Fruit fly (Drosophila melanogaster) whole organism, embryonic: Measurements from ENCODE around the gene CG5810.
A peak's percentile ranks its signal among the peaks of the same experiment; 100 is the strongest.

Experiments used
- Ada2b ChIP-seq: fragments of 200-800 bp; sonication (Bioruptor generic); IDR thresholded peaks from 2 replicates; pipeline ENCODE4 v1.3.6; 2022; ENCODE audit warnings: missing biosample characterization, missing genetic modification characterization
- Aef1 ChIP-seq: fragments of 200-800 bp; sonication (Bioruptor generic); IDR thresholded peaks from 3 replicates; pipeline ENCODE4 v1.3.6; 2022; ENCODE audit warnings: missing biosample characterization, missing genetic modification characterization
- CG10147 ChIP-seq: fragments of 200-800 bp; sonication (Bioruptor generic); optimal IDR thresholded peaks from 2 replicates; lab custom pipeline; 2019; ENCODE audit warnings: missing biosample characterization, mild to moderate bottlenecking, missing genetic modification characterization, moderate library complexity
- CG10979 ChIP-seq: fragments of 200-800 bp; sonication (Bioruptor generic); optimal IDR thresholded peaks from 2 replicates; lab custom pipeline; 2018; ENCODE audit warnings: missing biosample characterization, mild to moderate bottlenecking, missing genetic modification characterization, moderate library complexity
- CG12769 ChIP-seq: fragments of 200-800 bp; sonication (Bioruptor generic); optimal IDR thresholded peaks from 2 replicates; lab custom pipeline; 2019; ENCODE audit warnings: missing biosample characterization, mild to moderate bottlenecking, missing genetic modification characterization, moderate library complexity
- CG13123 ChIP-seq: fragments of 200-800 bp; sonication (Bioruptor generic); optimal IDR thresholded peaks from 2 replicates; lab custom pipeline; 2016; ENCODE audit warnings: missing biosample characterization, missing genetic modification characterization
- CG13287 ChIP-seq: fragments of 200-800 bp; sonication (Bioruptor generic); IDR thresholded peaks from 2 replicates; pipeline ENCODE4 v1.3.6; 2022; ENCODE audit warnings: missing biosample characterization, missing genetic modification characterization; ENCODE audit not compliant: partially characterized antibody
- CG15696 ChIP-seq: fragments of 200-800 bp; sonication (Bioruptor generic); optimal IDR thresholded peaks from 2 replicates; lab custom pipeline; 2019; ENCODE audit warnings: missing biosample characterization, mild to moderate bottlenecking, missing genetic modification characterization, moderate library complexity
- CG17328 ChIP-seq: fragments of 200-800 bp; sonication (Bioruptor generic); IDR thresholded peaks from 2 replicates; pipeline ENCODE4 v1.3.6; 2022; ENCODE audit warnings: missing biosample characterization, missing genetic modification characterization
- CG18011 ChIP-seq: fragments of 200-800 bp; sonication (Bioruptor generic); optimal IDR thresholded peaks from 2 replicates; lab custom pipeline; 2017; ENCODE audit warnings: missing biosample characterization, missing genetic modification characterization, mild to moderate bottlenecking, moderate library complexity, missing genotype
- CG18764 ChIP-seq: fragments of 200-800 bp; sonication (Bioruptor generic); optimal IDR thresholded peaks from 3 replicates; lab custom pipeline; 2016; ENCODE audit warnings: missing biosample characterization, missing genetic modification characterization
- CG2129 ChIP-seq: fragments of 200-800 bp; sonication (Bioruptor generic); IDR thresholded peaks from 2 replicates; pipeline ENCODE4 v1.3.6; 2022; ENCODE audit warnings: missing biosample characterization, missing genetic modification characterization; ENCODE audit not compliant: partially characterized antibody
- CG30403 ChIP-seq: fragments of 200-800 bp; sonication (Bioruptor generic); optimal IDR thresholded peaks from 3 replicates; lab custom pipeline; 2016; ENCODE audit warnings: missing biosample characterization, missing genetic modification characterization
- CG31388 ChIP-seq: fragments of 200-800 bp; sonication (Bioruptor generic); optimal IDR thresholded peaks from 2 replicates; lab custom pipeline; 2016; ENCODE audit warnings: missing biosample characterization, missing genetic modification characterization
- CG6175 ChIP-seq: fragments of 200-800 bp; sonication (Bioruptor generic); IDR thresholded peaks from 3 replicates; pipeline ENCODE4 v1.3.6; 2022; ENCODE audit warnings: missing biosample characterization, missing genetic modification characterization
- CG6683 ChIP-seq: fragments of 200-800 bp; sonication (Bioruptor generic); optimal IDR thresholded peaks from 2 replicates; lab custom pipeline; 2017; ENCODE audit warnings: missing biosample characterization, mild to moderate bottlenecking, missing genetic modification characterization, missing genetic modification reagents
- CG7786 ChIP-seq: fragments of 200-800 bp; sonication (Bioruptor generic); optimal IDR thresholded peaks from 2 replicates; lab custom pipeline; 2016; ENCODE audit warnings: missing biosample characterization, missing genetic modification characterization
- CG8924 ChIP-seq: fragments of 200-800 bp; optimal IDR thresholded peaks from 3 replicates; lab custom pipeline; 2019; ENCODE audit warnings: missing biosample characterization, mild to moderate bottlenecking, missing genetic modification characterization, moderate library complexity
- CoRest ChIP-seq: fragments of 200-800 bp; sonication (Bioruptor generic); optimal IDR thresholded peaks from 3 replicates; lab custom pipeline; 2018; ENCODE audit warnings: missing biosample characterization, mild to moderate bottlenecking, missing genetic modification characterization, moderate library complexity
- D ChIP-seq, 2 experiments: fragments of 200-800 bp in 1 of 2; fragments of >200 bp in 1 of 2; sonication (Bioruptor generic) in 1 of 2; optimal IDR thresholded peaks; 2 replicates in 1 of 2; 3 replicates in 1 of 2; lab custom pipeline; 2017; ENCODE audit warnings: mild to moderate bottlenecking in 1 of 2, missing biosample characterization in 1 of 2, missing genetic modification characterization in 1 of 2, missing genetic modification reagents in 1 of 2
- D19A ChIP-seq: fragments of 200-800 bp; optimal IDR thresholded peaks from 3 replicates; lab custom pipeline; 2019; ENCODE audit warnings: missing biosample characterization, mild to moderate bottlenecking, missing genetic modification characterization, moderate library complexity
- Dfd ChIP-seq, 2 experiments: fragments of >200 bp; optimal IDR thresholded peaks; 2 replicates each; lab custom pipeline; 2017; ENCODE audit warnings: missing biosample characterization in 2 of 2, missing genetic modification characterization in 2 of 2
- Dp ChIP-seq: fragments of 200-800 bp; sonication (Bioruptor generic); optimal IDR thresholded peaks from 2 replicates; lab custom pipeline; 2018; ENCODE audit warnings: missing biosample characterization, mild to moderate bottlenecking, missing genetic modification characterization, moderate library complexity
- Eip74EF ChIP-seq, 2 experiments: fragments of 200-800 bp in 1 of 2; fragments of >200 bp in 1 of 2; sonication (Bioruptor generic) in 1 of 2; optimal IDR thresholded peaks; 2 replicates each; lab custom pipeline; 2017 to 2019; ENCODE audit warnings: missing biosample characterization in 2 of 2, missing genetic modification characterization in 2 of 2, mild to moderate bottlenecking in 1 of 2, moderate library complexity in 1 of 2
- Elba2 ChIP-seq: fragments of 200-800 bp; sonication (Bioruptor generic); optimal IDR thresholded peaks from 3 replicates; lab custom pipeline; 2016; ENCODE audit warnings: missing biosample characterization, missing genetic modification characterization
- Gug ChIP-seq: fragments of 200-800 bp; sonication (Bioruptor generic); IDR thresholded peaks from 4 replicates; pipeline ENCODE4 v1.3.6; 2022; ENCODE audit warnings: missing biosample characterization, missing genetic modification characterization
- Hr3 ChIP-seq: fragments of 200-800 bp; sonication (Bioruptor generic); optimal IDR thresholded peaks from 3 replicates; lab custom pipeline; 2016; ENCODE audit warnings: missing biosample characterization, missing genetic modification characterization
- MBD-R2 ChIP-seq: fragments of 200-800 bp; sonication (Bioruptor generic); IDR thresholded peaks from 2 replicates; pipeline ENCODE4 v1.3.6; 2022; ENCODE audit warnings: missing biosample characterization, missing genetic modification characterization
- MESR4 ChIP-seq: fragments of 200-800 bp; sonication (Bioruptor generic); optimal IDR thresholded peaks from 2 replicates; lab custom pipeline; 2018; ENCODE audit warnings: missing biosample characterization, mild to moderate bottlenecking, missing genetic modification characterization, moderate library complexity
- Trl ChIP-seq, 3 experiments: fragments of >200 bp in 2 of 3; fragments of 200-800 bp in 1 of 3; sonication (Bioruptor generic) in 1 of 3; optimal IDR thresholded peaks; 2 replicates in 1 of 3; 3 replicates in 2 of 3; lab custom pipeline; 2016 to 2017; ENCODE audit warnings: missing biosample characterization in 1 of 3, missing genetic modification characterization in 1 of 3
- YL-1 ChIP-seq: fragments of 200-800 bp; sonication (Bioruptor generic); optimal IDR thresholded peaks from 3 replicates; lab custom pipeline; 2017; ENCODE audit warnings: missing biosample characterization, mild to moderate bottlenecking, missing genetic modification characterization
- bbx ChIP-seq: fragments of 200-800 bp; sonication (Bioruptor generic); IDR thresholded peaks from 2 replicates; pipeline ENCODE4 v1.3.6; 2022; ENCODE audit warnings: missing biosample characterization, missing genetic modification characterization; ENCODE audit not compliant: partially characterized antibody
- crp ChIP-seq, 2 experiments: fragments of 200-800 bp; sonication (Bioruptor generic); optimal IDR thresholded peaks; 2 replicates in 1 of 2; 3 replicates in 1 of 2; lab custom pipeline; 2017; ENCODE audit warnings: missing biosample characterization in 2 of 2, missing genetic modification characterization in 2 of 2, mild to moderate bottlenecking in 1 of 2, moderate library complexity in 1 of 2
- da ChIP-seq: fragments of 200-800 bp; sonication (Bioruptor generic); optimal IDR thresholded peaks from 2 replicates; lab custom pipeline; 2016; ENCODE audit warnings: missing biosample characterization, missing genetic modification characterization
- dan ChIP-seq: fragments of 200-800 bp; sonication (Bioruptor generic); IDR thresholded peaks from 2 replicates; pipeline ENCODE4 v1.3.6; 2022; ENCODE audit warnings: missing biosample characterization, missing genetic modification characterization
- danr ChIP-seq: fragments of 200-800 bp; sonication (Bioruptor generic); IDR thresholded peaks from 2 replicates; pipeline ENCODE4 v1.3.6; 2022; ENCODE audit warnings: missing biosample characterization, missing genetic modification characterization
- dysf ChIP-seq: fragments of 200-800 bp; sonication (Bioruptor generic); IDR thresholded peaks from 3 replicates; pipeline ENCODE4 v1.3.6; 2022; ENCODE audit warnings: missing biosample characterization, missing genetic modification characterization
- ewg ChIP-seq: fragments of 200-800 bp; sonication (Bioruptor generic); optimal IDR thresholded peaks from 3 replicates; lab custom pipeline; 2017; ENCODE audit warnings: mild to moderate bottlenecking, missing biosample characterization, missing genetic modification reagents, missing genetic modification characterization
- grau ChIP-seq: fragments of 200-800 bp; optimal IDR thresholded peaks from 3 replicates; lab custom pipeline; 2019; ENCODE audit warnings: missing biosample characterization, mild to moderate bottlenecking, missing genetic modification characterization, moderate library complexity
- nerfin-1 ChIP-seq: fragments of 200-800 bp; sonication (Bioruptor generic); optimal IDR thresholded peaks from 3 replicates; lab custom pipeline; 2019; ENCODE audit warnings: missing biosample characterization, mild to moderate bottlenecking, missing genetic modification characterization, moderate library complexity
- pros ChIP-seq: fragments of 200-800 bp; sonication (Bioruptor generic); optimal IDR thresholded peaks from 3 replicates; lab custom pipeline; 2019; ENCODE audit warnings: missing biosample characterization, mild to moderate bottlenecking, missing genetic modification characterization, moderate library complexity
- slp2 ChIP-seq: fragments of 200-800 bp; sonication (Bioruptor generic); optimal IDR thresholded peaks from 2 replicates; lab custom pipeline; 2016; ENCODE audit warnings: missing biosample characterization, missing genetic modification characterization
- sqz ChIP-seq: fragments of 200-800 bp; sonication (Bioruptor generic); optimal IDR thresholded peaks from 3 replicates; lab custom pipeline; 2018; ENCODE audit warnings: missing biosample characterization, mild to moderate bottlenecking, missing genetic modification characterization
- stwl ChIP-seq: fragments of 200-800 bp; sonication (Bioruptor generic); optimal IDR thresholded peaks from 3 replicates; lab custom pipeline; 2018; ENCODE audit warnings: missing biosample characterization, mild to moderate bottlenecking, missing genetic modification characterization, moderate library complexity
- unc-4 ChIP-seq: fragments of 200-800 bp; sonication (Bioruptor generic); IDR thresholded peaks from 2 replicates; pipeline ENCODE4 v1.3.6; 2022; ENCODE audit warnings: missing biosample characterization, missing genetic modification characterization; ENCODE audit not compliant: partially characterized antibody
- usp ChIP-seq: fragments of >200 bp; optimal IDR thresholded peaks from 2 replicates; lab custom pipeline; 2017; ENCODE audit warnings: missing biosample characterization, missing genetic modification characterization
- z ChIP-seq: fragments of 200-800 bp; sonication (Bioruptor generic); IDR thresholded peaks from 3 replicates; pipeline ENCODE4 v1.3.6; 2022; ENCODE audit warnings: missing biosample characterization, missing genetic modification characterization
- zfh1 ChIP-seq: fragments of 200-800 bp; sonication (Bioruptor generic); IDR thresholded peaks from 3 replicates; pipeline ENCODE4 v1.3.6; 2022; ENCODE audit warnings: missing biosample characterization, missing genetic modification characterization

Gene CG5810

DNA sequence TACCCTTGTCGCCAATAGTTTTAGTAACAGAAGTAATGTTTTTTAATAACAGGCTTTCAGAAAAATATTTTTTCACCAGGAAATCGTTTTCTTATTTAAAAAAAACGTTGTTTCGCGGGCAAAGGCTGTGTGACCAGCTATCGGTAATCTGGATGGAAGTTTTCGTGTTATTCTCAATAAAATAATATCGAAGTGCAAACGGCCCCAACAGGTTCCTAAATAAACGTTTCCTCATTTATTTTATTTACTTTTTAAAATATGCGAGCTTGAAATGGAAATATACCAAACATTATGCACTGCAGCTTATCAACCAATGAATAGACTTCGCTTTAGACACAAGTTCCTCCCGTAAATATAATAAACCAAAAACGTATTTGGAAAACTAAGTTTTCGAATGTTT lies 33.5 kb upstream of the CG5810 start, which contains the start of gene Ice2 (continued):
- TF ChIP-seq CG10147 (no peak), Hr3 (GFP tag; lab: Kevin White, UChicago) (no peak), CG2129 (GFP tag; lab: Robert Waterston, UW) (no peak), Dfd (GFP tag; optimal IDR thresholded peaks at IDR 0.05; lab: Kevin White, UChicago) (no peak), CG10979 (peak; percentile 5), Trl (optimal IDR thresholded peaks at IDR 0.05; lab: Kevin White, UChicago) (no peak), Trl (GFP tag; optimal IDR thresholded peaks at IDR 0.05; lab: Kevin White, UChicago) (no peak), CG13123 (no peak), CG6175 (GFP tag; lab: Robert Waterston, UW) (no peak), Dp (peak; percentile 94), bbx (peak; percentile 38; the same call in 1 of the 2 replicates), CG6683 (GFP tag; lab: Kevin White, UChicago) (no peak), D19A (no peak), nerfin-1 (tag; lab: Kevin White, UChicago) (no peak), CG7786 (no peak), zfh1 (GFP tag; lab: Robert Waterston, UW) (peak; percentile 21; the same call in 1 of the 3 replicates), CG17328 (GFP tag; lab: Robert Waterston, UW) (no peak), stwl (peak; percentile 42), CG12769 (no peak), CG30403 (GFP tag; lab: Kevin White, UChicago) (no peak), slp2 (GFP tag; lab: Kevin White, UChicago) (no peak), ewg (GFP tag; lab: Kevin White, UChicago) (no peak), Gug (GFP tag; lab: Robert Waterston, UW) (no peak), D (optimal IDR thresholded peaks at IDR 0.05; lab: Kevin White, UChicago) (no peak), D (GFP tag; optimal IDR thresholded peaks at IDR 0.05; lab: Kevin White, UChicago) (no peak), CG13287 (GFP tag; lab: Robert Waterston, UW) (peak; percentile 66), usp (GFP tag; lab: Kevin White, UChicago) (no peak), sqz (GFP tag; lab: Kevin White, UChicago) (no peak), CG15696 (tag; lab: Kevin White, UChicago) (peak; percentile 7), danr (no peak)

DNA sequence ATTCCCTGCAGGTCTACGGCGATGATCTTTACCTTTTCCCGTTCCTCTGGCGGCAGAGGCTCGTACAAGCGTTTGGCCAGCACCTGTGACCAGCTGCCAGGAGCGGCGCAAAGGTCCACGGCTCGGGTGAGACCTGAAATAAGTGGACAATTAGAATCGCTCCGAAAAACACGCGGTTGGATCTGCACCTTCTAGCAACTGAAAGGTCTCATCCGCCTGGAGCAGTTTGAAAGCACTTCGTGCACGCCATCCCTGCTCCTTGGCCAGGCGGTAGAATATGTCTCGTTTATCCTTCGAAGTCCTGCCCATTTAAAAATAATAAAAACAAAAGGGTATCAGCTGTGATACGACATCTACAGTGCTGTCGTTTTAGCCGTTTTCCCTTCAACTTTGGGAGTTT lies 30.1 kb upstream of the CG5810 start, which contains the start of gene Trm7-34:
TSS of gene Trm7-34 (minus strand) at position 365 of the 400 bp plus-strand sequence.
- no peak for TF ChIP-seq da (GFP tag; lab: Kevin White, UChicago)
- TF ChIP-seq crp (GFP tag; optimal IDR thresholded peaks at IDR 0.05; lab: Kevin White, UChicago), result peak in 1 of 2 experiments; percentile 77
- TF ChIP-seq MBD-R2 (GFP tag; lab: Robert Waterston, UW), result peak; percentile 69; the same call in 1 of the 2 replicates
- peak; percentile 65 for TF ChIP-seq Elba2 (GFP tag; lab: Kevin White, UChicago)
- TF ChIP-seq MESR4, result peak; percentile 62

DNA sequence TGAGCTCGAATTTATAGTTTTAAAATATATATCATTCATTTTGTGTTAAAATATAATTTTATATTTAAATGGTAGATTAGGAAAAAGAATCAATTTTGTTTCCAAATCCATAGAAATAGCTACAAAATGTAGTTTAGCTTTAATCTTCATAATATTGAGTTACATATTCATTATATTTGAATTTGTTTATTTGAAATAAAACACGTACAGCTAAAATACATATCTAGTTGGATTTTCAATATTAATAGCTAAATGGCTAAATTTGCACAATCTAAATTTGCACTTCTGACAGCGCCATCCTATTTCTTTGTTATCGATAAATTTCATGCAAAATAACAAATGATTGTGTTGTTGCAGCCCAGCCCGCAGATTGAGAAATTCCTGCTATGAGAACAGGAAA lies 29.6 kb upstream of the CG5810 start, which contains the start of gene Usp8:
TSS of gene Usp8 (plus strand) at position 312 of the 400 bp plus-strand sequence.
- TF ChIP-seq Eip74EF (GFP tag; optimal IDR thresholded peaks at IDR 0.05; lab: Kevin White, UChicago), result no peak
- TF ChIP-seq CG8924 (tag; lab: Kevin White, UChicago), result peak; percentile 70
- TF ChIP-seq CG18011 (GFP tag; lab: Kevin White, UChicago), result no peak
- no peak for TF ChIP-seq z (GFP tag; lab: Robert Waterston, UW)
- peak in 1 of 2 experiments; percentile 74 for TF ChIP-seq crp (GFP tag; optimal IDR thresholded peaks at IDR 0.05; lab: Kevin White, UChicago)
- TF ChIP-seq dysf (GFP tag; lab: Robert Waterston, UW), result 0 out of 3 replicates have a peak, but pooled peaks have one; percentile 40
- TF ChIP-seq unc-4 (GFP tag; lab: Robert Waterston, UW), result no peak
- no peak for TF ChIP-seq Aef1 (GFP tag; lab: Robert Waterston, UW)
- TF ChIP-seq CoRest (tag; lab: Kevin White, UChicago), result peak; percentile 68
- TF ChIP-seq grau, result peak; percentile 55
- TF ChIP-seq YL-1, result peak; percentile 20
- no peak for TF ChIP-seq pros (GFP tag; lab: Kevin White, UChicago)
- no peak for TF ChIP-seq Ada2b (GFP tag; lab: Robert Waterston, UW)
- TF ChIP-seq dan, result no peak
- TF ChIP-seq Trl (optimal IDR thresholded peaks at IDR 0.05; lab: Kevin White, UChicago), result no peak
- TF ChIP-seq Trl (GFP tag; optimal IDR thresholded peaks at IDR 0.05; lab: Kevin White, UChicago), result no peak
- peak; percentile 10 for TF ChIP-seq Dp
- no peak for TF ChIP-seq CG31388 (GFP tag; lab: Kevin White, UChicago)
- peak; percentile 39 for TF ChIP-seq CG18764 (GFP tag; lab: Kevin White, UChicago)
